Fruit fly (Drosophila melanogaster) whole organism, embryonic: ENCODE data around the gene TTLL4B.

Experiments used
- Adf1 ChIP-seq: fragments of 200-800 bp; sonication (Bioruptor generic); IDR thresholded peaks from 2 replicates; pipeline ENCODE4 v1.3.6; 2022; ENCODE audit warnings: missing biosample characterization, missing genetic modification characterization
- Bgb ChIP-seq: fragments of 200-800 bp; sonication (Bioruptor generic); IDR thresholded peaks from 2 replicates; pipeline ENCODE4 v1.3.6; 2022; ENCODE audit warnings: missing biosample characterization, missing genetic modification characterization; ENCODE audit not compliant: partially characterized antibody
- CG12391 ChIP-seq: fragments of 200-800 bp; sonication (Bioruptor generic); optimal IDR thresholded peaks from 3 replicates; lab custom pipeline; 2018; ENCODE audit warnings: missing biosample characterization, mild to moderate bottlenecking, missing genetic modification characterization, moderate library complexity
- CG13287 ChIP-seq: fragments of 200-800 bp; sonication (Bioruptor generic); IDR thresholded peaks from 2 replicates; pipeline ENCODE4 v1.3.6; 2022; ENCODE audit warnings: missing biosample characterization, missing genetic modification characterization; ENCODE audit not compliant: partially characterized antibody
- CG13424 ChIP-seq: fragments of 200-800 bp; sonication (Bioruptor generic); optimal IDR thresholded peaks from 2 replicates; lab custom pipeline; 2019; ENCODE audit warnings: missing biosample characterization, mild to moderate bottlenecking, missing genetic modification characterization, moderate library complexity
- CG13775 ChIP-seq: fragments of 200-800 bp; sonication (Bioruptor generic); optimal IDR thresholded peaks from 3 replicates; lab custom pipeline; 2017; ENCODE audit warnings: missing biosample characterization, mild to moderate bottlenecking, missing genetic modification characterization
- CG14014 ChIP-seq: fragments of 200-800 bp; sonication (Bioruptor generic); IDR thresholded peaks from 2 replicates; pipeline ENCODE4 v1.3.6; 2022; ENCODE audit warnings: missing biosample characterization, missing genetic modification characterization
- CG1603 ChIP-seq: fragments of 200-800 bp; sonication (Bioruptor generic); optimal IDR thresholded peaks from 2 replicates; lab custom pipeline; 2019; ENCODE audit warnings: missing biosample characterization, mild to moderate bottlenecking, missing genetic modification characterization, moderate library complexity
- CG17361 ChIP-seq: fragments of 200-800 bp; sonication (Bioruptor generic); IDR thresholded peaks from 3 replicates; pipeline ENCODE4 v1.3.6; 2022; ENCODE audit warnings: missing biosample characterization, missing genetic modification characterization
- CG2116 ChIP-seq: fragments of 200-800 bp; sonication (Bioruptor generic); optimal IDR thresholded peaks from 3 replicates; lab custom pipeline; 2018; ENCODE audit warnings: missing biosample characterization, mild to moderate bottlenecking, missing genetic modification characterization
- CG2712 ChIP-seq: fragments of 200-800 bp; optimal IDR thresholded peaks from 3 replicates; lab custom pipeline; 2019; ENCODE audit warnings: missing biosample characterization, mild to moderate bottlenecking, missing genetic modification characterization, moderate library complexity
- CG34224 ChIP-seq: fragments of 200-800 bp; sonication (Bioruptor generic); IDR thresholded peaks from 3 replicates; pipeline ENCODE4 v1.3.6; 2022; ENCODE audit warnings: missing biosample characterization, missing genetic modification characterization; ENCODE audit not compliant: partially characterized antibody
- CG3995 ChIP-seq: fragments of 200-800 bp; sonication (Bioruptor generic); optimal IDR thresholded peaks from 3 replicates; lab custom pipeline; 2016; ENCODE audit warnings: missing biosample characterization, missing genetic modification characterization
- CG42726 ChIP-seq: fragments of 200-800 bp; sonication (Bioruptor generic); IDR thresholded peaks from 2 replicates; pipeline ENCODE4 v1.3.6; 2022; ENCODE audit warnings: missing biosample characterization, missing genetic modification characterization; ENCODE audit not compliant: partially characterized antibody
- CG4360 ChIP-seq: fragments of 200-800 bp; sonication (Bioruptor generic); IDR thresholded peaks from 2 replicates; pipeline ENCODE4 v1.3.6; 2022; ENCODE audit warnings: missing biosample characterization, missing genetic modification characterization
- CG6791 ChIP-seq: fragments of 200-800 bp; sonication (Bioruptor generic); IDR thresholded peaks from 3 replicates; pipeline ENCODE4 v1.3.6; 2022; ENCODE audit warnings: missing biosample characterization, missing genetic modification characterization; ENCODE audit not compliant: partially characterized antibody
- CG7839 ChIP-seq: fragments of 200-800 bp; sonication (Bioruptor generic); optimal IDR thresholded peaks from 3 replicates; lab custom pipeline; 2018; ENCODE audit warnings: missing biosample characterization, mild to moderate bottlenecking, missing genetic modification characterization, moderate library complexity
- CG8478 ChIP-seq: fragments of >200 bp; optimal IDR thresholded peaks from 2 replicates; lab custom pipeline; 2018
- CG8924 ChIP-seq: fragments of 200-800 bp; optimal IDR thresholded peaks from 3 replicates; lab custom pipeline; 2019; ENCODE audit warnings: missing biosample characterization, mild to moderate bottlenecking, missing genetic modification characterization, moderate library complexity
- CG9215 ChIP-seq: fragments of 200-800 bp; sonication (Bioruptor generic); IDR thresholded peaks from 2 replicates; pipeline ENCODE4 v1.3.6; 2022; ENCODE audit warnings: missing biosample characterization, missing genetic modification characterization
- ERR ChIP-seq: fragments of 200-800 bp; sonication (Bioruptor generic); optimal IDR thresholded peaks from 2 replicates; lab custom pipeline; 2016; ENCODE audit warnings: missing biosample characterization, missing genetic modification characterization
- Hsf ChIP-seq: fragments of 200-800 bp; sonication (Bioruptor generic); optimal IDR thresholded peaks from 3 replicates; lab custom pipeline; 2016; ENCODE audit warnings: missing biosample characterization, missing genetic modification characterization
- Lim3 ChIP-seq: fragments of 200-800 bp; sonication (Bioruptor generic); IDR thresholded peaks from 2 replicates; pipeline ENCODE4 v1.3.6; 2022; ENCODE audit warnings: missing biosample characterization, missing genetic modification characterization
- MTF-1 ChIP-seq: fragments of 200-800 bp; sonication (Bioruptor generic); optimal IDR thresholded peaks from 2 replicates; lab custom pipeline; 2018; ENCODE audit warnings: missing biosample characterization, mild to moderate bottlenecking, missing genetic modification characterization, borderline replicate concordance
- Med ChIP-seq: fragments of 200-800 bp; sonication (Bioruptor generic); peaks from one replicate; lab custom pipeline; 2016; ENCODE audit warnings: missing biosample characterization, missing genetic modification characterization, mild to moderate bottlenecking, inconsistent platforms, moderate library complexity
- NC2β ChIP-seq: fragments of 200-800 bp; sonication (Bioruptor generic); optimal IDR thresholded peaks from 2 replicates; lab custom pipeline; 2016; ENCODE audit warnings: missing biosample characterization, missing genetic modification characterization
- Oli ChIP-seq: fragments of 200-800 bp; sonication (Bioruptor generic); optimal IDR thresholded peaks from 2 replicates; lab custom pipeline; 2018; ENCODE audit warnings: missing biosample characterization, mild to moderate bottlenecking, missing genetic modification characterization, moderate library complexity
- Optix ChIP-seq: fragments of 200-800 bp; sonication (Bioruptor generic); IDR thresholded peaks from 3 replicates; pipeline ENCODE4 v1.3.6; 2022; ENCODE audit warnings: missing biosample characterization, missing genetic modification characterization
- Side ChIP-seq: fragments of 200-800 bp; sonication (Bioruptor generic); optimal IDR thresholded peaks from 2 replicates; lab custom pipeline; 2016; ENCODE audit warnings: missing biosample characterization, missing genetic modification characterization
- Six4 ChIP-seq: fragments of 200-800 bp; sonication (Bioruptor generic); optimal IDR thresholded peaks from 2 replicates; lab custom pipeline; 2016; ENCODE audit warnings: missing biosample characterization, missing genetic modification characterization
- Sry-δ ChIP-seq: fragments of 200-800 bp; sonication (Bioruptor generic); optimal IDR thresholded peaks from 2 replicates; lab custom pipeline; 2016; ENCODE audit warnings: missing biosample characterization, missing genetic modification characterization
- Tbp ChIP-seq: fragments of >200 bp; optimal IDR thresholded peaks from 2 replicates; lab custom pipeline; 2018; ENCODE audit warnings: missing biosample characterization, missing genetic modification characterization
- Xrp1 ChIP-seq: fragments of 200-800 bp; sonication (Bioruptor generic); IDR thresholded peaks from 2 replicates; pipeline ENCODE4 v1.3.6; 2022; ENCODE audit warnings: missing biosample characterization, missing genetic modification characterization
- amos ChIP-seq: fragments of 200-800 bp; sonication (Bioruptor generic); IDR thresholded peaks from 2 replicates; pipeline ENCODE4 v1.3.6; 2022; ENCODE audit warnings: missing biosample characterization, missing genetic modification characterization; ENCODE audit not compliant: partially characterized antibody
- ato ChIP-seq: fragments of 200-800 bp; sonication (Bioruptor generic); IDR thresholded peaks from 2 replicates; pipeline ENCODE4 v1.3.6; 2022; ENCODE audit warnings: missing biosample characterization, missing genetic modification characterization; ENCODE audit not compliant: partially characterized antibody
- cg ChIP-seq: fragments of 200-800 bp; sonication (Bioruptor generic); optimal IDR thresholded peaks from 3 replicates; lab custom pipeline; 2019; ENCODE audit warnings: missing biosample characterization, mild to moderate bottlenecking, missing genetic modification characterization, moderate library complexity
- chinmo ChIP-seq: fragments of 200-800 bp; sonication (Bioruptor generic); IDR thresholded peaks from 4 replicates; pipeline ENCODE4 v1.3.6; 2022; ENCODE audit warnings: missing biosample characterization, missing genetic modification characterization; ENCODE audit not compliant: partially characterized antibody
- dpn ChIP-seq, 2 experiments: fragments of 200-800 bp; sonication (Bioruptor generic); optimal IDR thresholded peaks; 3 replicates each; lab custom pipeline; 2016; ENCODE audit warnings: missing biosample characterization in 2 of 2, missing genetic modification characterization in 2 of 2
- dysf ChIP-seq: fragments of 200-800 bp; sonication (Bioruptor generic); IDR thresholded peaks from 3 replicates; pipeline ENCODE4 v1.3.6; 2022; ENCODE audit warnings: missing biosample characterization, missing genetic modification characterization
- hbn ChIP-seq: fragments of 200-800 bp; sonication (Bioruptor generic); IDR thresholded peaks from 2 replicates; pipeline ENCODE4 v1.3.6; 2022; ENCODE audit warnings: missing biosample characterization, missing genetic modification characterization; ENCODE audit not compliant: partially characterized antibody
- ind ChIP-seq: fragments of 200-800 bp; sonication (Bioruptor generic); optimal IDR thresholded peaks from 3 replicates; lab custom pipeline; 2016; ENCODE audit warnings: missing biosample characterization, missing genetic modification characterization
- kay ChIP-seq: fragments of 200-800 bp; sonication (Bioruptor generic); optimal IDR thresholded peaks from 2 replicates; lab custom pipeline; 2016; ENCODE audit warnings: missing biosample characterization, missing genetic modification characterization
- lilli ChIP-seq: fragments of 200-800 bp; sonication (Bioruptor generic); optimal IDR thresholded peaks from 3 replicates; lab custom pipeline; 2016; ENCODE audit warnings: missing biosample characterization, missing genetic modification characterization
- mld ChIP-seq: fragments of 200-800 bp; sonication (Bioruptor generic); IDR thresholded peaks from 3 replicates; pipeline ENCODE4 v1.3.6; 2022; ENCODE audit warnings: missing biosample characterization, missing genetic modification characterization; ENCODE audit not compliant: partially characterized antibody
- pzg ChIP-seq: fragments of 200-800 bp; sonication (Bioruptor generic); optimal IDR thresholded peaks from 3 replicates; lab custom pipeline; 2018; ENCODE audit warnings: missing biosample characterization, mild to moderate bottlenecking, missing genetic modification characterization, moderate library complexity
- row ChIP-seq: fragments of 200-800 bp; sonication (Bioruptor generic); IDR thresholded peaks from 3 replicates; pipeline ENCODE4 v1.3.6; 2022; ENCODE audit warnings: missing biosample characterization, missing genetic modification characterization
- trem ChIP-seq: fragments of 200-800 bp; optimal IDR thresholded peaks from 3 replicates; lab custom pipeline; 2019; ENCODE audit warnings: missing biosample characterization, mild to moderate bottlenecking, missing genetic modification characterization, moderate library complexity
- vnd ChIP-seq: fragments of 200-800 bp; sonication (Bioruptor generic); IDR thresholded peaks from 3 replicates; pipeline ENCODE4 v1.3.6; 2022; ENCODE audit warnings: missing biosample characterization, missing genetic modification characterization; ENCODE audit not compliant: partially characterized antibody
- zen2 ChIP-seq: fragments of 200-800 bp; sonication (Bioruptor generic); IDR thresholded peaks from 3 replicates; pipeline ENCODE4 v1.3.6; 2022; ENCODE audit warnings: missing biosample characterization, missing genetic modification characterization; ENCODE audit not compliant: partially characterized antibody

The TTLL4B gene

dm6 chr2L:3862437-3863041 is at the start of gene TTLL4B (continued):
- TF ChIP-seq CG13287 (GFP tag; lab: Robert Waterston, UW) (peak; percentile 92), vnd (GFP tag; lab: Robert Waterston, UW) (peak; percentile 92), CG13775 (GFP tag; lab: Kevin White, UChicago) (no peak), CG13424 (tag; lab: Kevin White, UChicago) (no peak), Tbp (GFP tag; lab: Kevin White, UChicago) (no peak), cg (GFP tag; lab: Kevin White, UChicago) (peak; percentile 94), dysf (GFP tag; lab: Robert Waterston, UW) (no peak), amos (GFP tag; lab: Robert Waterston, UW) (peak; percentile 95), CG6791 (GFP tag; lab: Robert Waterston, UW) (peak; percentile 87), pzg (GFP tag; lab: Kevin White, UChicago) (peak; percentile 81), CG7839 (tag; lab: Kevin White, UChicago) (no peak), CG3995 (GFP tag; lab: Kevin White, UChicago) (peak; percentile 98), row (peak; percentile 33; the same call in 1 of the 3 replicates), Bgb (peak; percentile 95), CG42726 (GFP tag; lab: Robert Waterston, UW) (peak; percentile 92), CG2116 (GFP tag; lab: Kevin White, UChicago) (peak; percentile 96), kay (GFP tag; lab: Kevin White, UChicago) (no peak), ERR (GFP tag; lab: Kevin White, UChicago) (no peak), Side (GFP tag; lab: Kevin White, UChicago) (peak; percentile 6), CG1603 (tag; lab: Kevin White, UChicago) (peak; percentile 58), CG17361 (GFP tag; lab: Robert Waterston, UW) (peak; percentile 33; the same call in 1 of the 3 replicates), chinmo (GFP tag; lab: Robert Waterston, UW) (peak; percentile 58; the same call in 1 of the 4 replicates), ato (GFP tag; lab: Robert Waterston, UW) (peak; percentile 88), Hsf (GFP tag; lab: Kevin White, UChicago) (peak; percentile 6), CG4360 (GFP tag; lab: Robert Waterston, UW) (peak; percentile 89), dpn (GFP tag; optimal IDR thresholded peaks at IDR 0.05; lab: Kevin White, UChicago) (peak in 1 of 2 experiments; percentile 7), Optix (no peak), MTF-1 (GFP tag; lab: Kevin White, UChicago) (peak; percentile 65), Oli (tag; lab: Kevin White, UChicago) (no peak), Sry-δ (peak; percentile 91), Six4 (no peak), CG8924 (tag; lab: Kevin White, UChicago) (peak; percentile 3), CG34224 (GFP tag; lab: Robert Waterston, UW) (peak; percentile 89), hbn (GFP tag; lab: Robert Waterston, UW) (peak; percentile 74), mld (GFP tag; lab: Robert Waterston, UW) (peak; percentile 86), CG8478 (lab: Kevin White, UChicago) (peak; percentile 27), zen2 (GFP tag; lab: Robert Waterston, UW) (peak; percentile 81), Xrp1 (peak; percentile 37; the same call in 1 of the 2 replicates), CG14014 (no peak), Med (peak; percentile 75), CG9215 (GFP tag; lab: Robert Waterston, UW) (peak; percentile 98), CG12391 (tag; lab: Kevin White, UChicago) (peak; percentile 32), Lim3 (GFP tag; lab: Robert Waterston, UW) (no peak), CG2712 (tag; lab: Kevin White, UChicago) (peak; percentile 15), trem (tag; lab: Kevin White, UChicago) (peak; percentile 64), ind (GFP tag; lab: Kevin White, UChicago) (no peak), Adf1 (GFP tag; lab: Robert Waterston, UW) (no peak), NC2β (GFP tag; lab: Kevin White, UChicago) (no peak), lilli (GFP tag; lab: Kevin White, UChicago) (peak; percentile 17)
